Worm (Caenorhabditis elegans) whole organism, L2 larva: Measurements from ENCODE around the gene sru-21.

Source experiments
- C34F6.9 ChIP-seq: fragments of 150-350 bp; optimal IDR thresholded peaks from 2 replicates; lab custom pipeline; 2014; ENCODE audit warnings: missing biosample characterization, missing genetic modification characterization
- F13H6.1 ChIP-seq: sonication (generic microtip); optimal IDR thresholded peaks from 2 replicates; lab custom pipeline; 2016; ENCODE audit warnings: missing genetic modification characterization, missing compliant biosample characterization
- R02D3.7 ChIP-seq: fragments of 150-350 bp; optimal IDR thresholded peaks from 2 replicates; lab custom pipeline; 2014; ENCODE audit warnings: missing biosample characterization, missing genetic modification characterization
- ZK546.5 ChIP-seq: sonication (generic microtip); optimal IDR thresholded peaks from 2 replicates; lab custom pipeline; 2017; ENCODE audit warnings: missing biosample characterization, missing genetic modification characterization
- aly-2 ChIP-seq: fragments of 150-350 bp; optimal IDR thresholded peaks from 2 replicates; lab custom pipeline; 2014; ENCODE audit warnings: missing biosample characterization, missing genetic modification characterization
- ama-1 ChIP-seq: fragments of 150-350 bp; optimal IDR thresholded peaks from 2 replicates; lab custom pipeline; 2018; ENCODE audit warnings: inconsistent platforms
- blmp-1 ChIP-seq: sonication (generic microtip); optimal IDR thresholded peaks from 2 replicates; lab custom pipeline; 2017; ENCODE audit warnings: missing genetic modification characterization, mild to moderate bottlenecking, missing compliant biosample characterization, antibody characterized with exemption, moderate library complexity; ENCODE audit not compliant: insufficient read depth
- ceh-16 ChIP-seq: fragments of 150-350 bp; optimal IDR thresholded peaks from 2 replicates; lab custom pipeline; 2014; ENCODE audit warnings: missing biosample characterization, missing genetic modification characterization
- ceh-82 ChIP-seq: fragments of 150-350 bp; optimal IDR thresholded peaks from 2 replicates; lab custom pipeline; 2014; ENCODE audit warnings: missing biosample characterization, missing genetic modification characterization
- crh-2 ChIP-seq: sonication (generic microtip); optimal IDR thresholded peaks from 2 replicates; lab custom pipeline; 2017; ENCODE audit warnings: missing biosample characterization, missing genetic modification characterization
- egl-27 ChIP-seq: sonication (generic microtip); optimal IDR thresholded peaks from 3 replicates; lab custom pipeline; 2017; ENCODE audit warnings: missing biosample characterization, missing genetic modification reagents, missing genetic modification characterization
- elt-3 ChIP-seq: sonication (generic microtip); optimal IDR thresholded peaks from 2 replicates; lab custom pipeline; 2017; ENCODE audit warnings: missing biosample characterization, missing genetic modification characterization
- gmeb-1 ChIP-seq: fragments of 150-350 bp; optimal IDR thresholded peaks from 2 replicates; lab custom pipeline; 2014; ENCODE audit warnings: missing biosample characterization, missing genetic modification characterization
- lin-11 ChIP-seq: fragments of 150-350 bp; sonication (generic microtip); optimal IDR thresholded peaks from 2 replicates; lab custom pipeline; 2014; ENCODE audit warnings: missing biosample characterization, missing genetic modification characterization, inconsistent platforms, mixed read lengths
- lin-13 ChIP-seq: fragments of 150-350 bp; optimal IDR thresholded peaks from 2 replicates; lab custom pipeline; 2014; ENCODE audit warnings: missing biosample characterization, missing genetic modification reagents, missing genetic modification characterization
- lin-39 ChIP-seq: fragments of 150-350 bp; optimal IDR thresholded peaks from 2 replicates; lab custom pipeline; 2014; ENCODE audit warnings: missing biosample characterization, missing genetic modification reagents, missing genetic modification characterization
- mab-5 ChIP-seq: fragments of 150-350 bp; optimal IDR thresholded peaks from 2 replicates; lab custom pipeline; 2014; ENCODE audit warnings: missing biosample characterization, missing genetic modification characterization
- mbf-1 ChIP-seq: sonication (generic microtip); optimal IDR thresholded peaks from 2 replicates; lab custom pipeline; 2017; ENCODE audit warnings: missing biosample characterization, missing genetic modification characterization
- mdl-1 ChIP-seq, 2 experiments: fragments of 150-350 bp in 1 of 2; sonication (generic microtip) in 1 of 2; optimal IDR thresholded peaks; 2 replicates each; lab custom pipeline; 2017; ENCODE audit warnings: missing biosample characterization in 2 of 2, missing genetic modification characterization in 2 of 2
- nhr-10 ChIP-seq: sonication (generic microtip); optimal IDR thresholded peaks from 2 replicates; lab custom pipeline; 2017; ENCODE audit warnings: missing biosample characterization, missing genetic modification characterization
- nhr-11 ChIP-seq: fragments of 150-350 bp; optimal IDR thresholded peaks from 2 replicates; lab custom pipeline; 2014; ENCODE audit warnings: missing biosample characterization, missing genetic modification characterization
- nhr-12 ChIP-seq: fragments of 150-350 bp; optimal IDR thresholded peaks from 2 replicates; lab custom pipeline; 2014; ENCODE audit warnings: missing biosample characterization, missing genetic modification characterization
- nhr-237 ChIP-seq: fragments of 150-350 bp; optimal IDR thresholded peaks from 2 replicates; lab custom pipeline; 2014; ENCODE audit warnings: missing biosample characterization, missing genetic modification characterization
- nhr-25 ChIP-seq: fragments of 150-350 bp; sonication (generic microtip); optimal IDR thresholded peaks from 3 replicates; lab custom pipeline; 2014; ENCODE audit warnings: missing biosample characterization, missing genetic modification characterization
- nhr-6 ChIP-seq: fragments of 150-350 bp; optimal IDR thresholded peaks from 2 replicates; lab custom pipeline; 2014; ENCODE audit warnings: missing biosample characterization, missing genetic modification characterization
- nhr-77 ChIP-seq: fragments of 150-350 bp; optimal IDR thresholded peaks from 2 replicates; lab custom pipeline; 2014; ENCODE audit warnings: missing biosample characterization, missing genetic modification characterization
- sem-4 ChIP-seq: fragments of 150-350 bp; optimal IDR thresholded peaks from 2 replicates; lab custom pipeline; 2014; ENCODE audit warnings: missing biosample characterization, missing genetic modification reagents, missing genetic modification characterization
- sma-3 ChIP-seq: sonication (generic microtip); optimal IDR thresholded peaks from 2 replicates; lab custom pipeline; 2016; ENCODE audit warnings: missing genetic modification reagents, missing genetic modification characterization, missing compliant biosample characterization
- sma-9 ChIP-seq, 2 experiments: fragments of 150-350 bp in 1 of 2; sonication (generic microtip) in 1 of 2; optimal IDR thresholded peaks; 2 replicates each; lab custom pipeline; 2014 to 2016; ENCODE audit warnings: missing genetic modification characterization in 2 of 2, mild to moderate bottlenecking in 1 of 2, missing biosample characterization in 1 of 2, missing compliant biosample characterization in 1 of 2, missing genetic modification reagents in 1 of 2, moderate library complexity in 1 of 2
- snpc-4 ChIP-seq: fragments of 150-350 bp; optimal IDR thresholded peaks from 2 replicates; lab custom pipeline; 2014; ENCODE audit warnings: missing biosample characterization, missing genetic modification characterization
- unc-55 ChIP-seq: fragments of 150-350 bp; sonication (generic microtip); optimal IDR thresholded peaks from 3 replicates; lab custom pipeline; 2014; ENCODE audit warnings: missing biosample characterization, missing genetic modification reagents, missing genetic modification characterization
- unc-62 ChIP-seq: fragments of 150-350 bp; optimal IDR thresholded peaks from 2 replicates; lab custom pipeline; 2014; ENCODE audit warnings: missing biosample characterization, missing genetic modification reagents, missing genetic modification characterization
- zag-1 ChIP-seq: fragments of 150-350 bp; optimal IDR thresholded peaks from 2 replicates; lab custom pipeline; 2014; ENCODE audit warnings: missing biosample characterization, missing genetic modification characterization
- ztf-1 ChIP-seq: fragments of 200-800 bp; sonication (Bioruptor generic); conservative IDR thresholded peaks from 2 replicates; pipeline ENCODE4 v1.3.6; 2022; ENCODE audit warnings: missing genetic modification characterization, missing compliant biosample characterization
- ztf-11 ChIP-seq: sonication (generic microtip); optimal IDR thresholded peaks from 2 replicates; lab custom pipeline; 2017; ENCODE audit warnings: missing biosample characterization, missing genetic modification characterization
- ztf-4 ChIP-seq: fragments of 150-350 bp; optimal IDR thresholded peaks from 2 replicates; lab custom pipeline; 2014; ENCODE audit warnings: missing biosample characterization, missing genetic modification characterization

sru-21 gene

ce11 chrIV:13619203-13619602 is 7.4 kb upstream of the sru-21 start, which contains the start of gene C08F11.3:
TSS of gene C08F11.3 (plus strand) at chrIV:13619503.
- no peak for TF ChIP-seq ZK546.5 (tag; lab: Kevin White, UChicago)
- no peak for TF ChIP-seq ztf-4 (tag; lab: Kevin White, UChicago)
- TF ChIP-seq snpc-4 (tag; lab: Kevin White, UChicago): no peak
- TF ChIP-seq lin-11 (tag; lab: Kevin White, UChicago): no peak
- TF ChIP-seq egl-27 (tag; lab: Kevin White, UChicago): no peak
- TF ChIP-seq nhr-77 (tag; lab: Kevin White, UChicago): no peak
- TF ChIP-seq lin-13 (GFP tag; lab: Kevin White, UChicago): no peak
- no peak for TF ChIP-seq unc-62 (GFP tag; lab: Kevin White, UChicago)
- no peak for TF ChIP-seq mdl-1 (tag; optimal IDR thresholded peaks at IDR 0.05; lab: Kevin White, UChicago)
- TF ChIP-seq nhr-25 (tag; lab: Kevin White, UChicago): no peak
- TF ChIP-seq nhr-6: no peak
- no peak for TF ChIP-seq mbf-1 (tag; lab: Kevin White, UChicago)
- TF ChIP-seq ceh-16 (tag; lab: Kevin White, UChicago): no peak
- TF ChIP-seq sma-3 (GFP tag; lab: Kevin White, UChicago): no peak
- TF ChIP-seq R02D3.7 (tag; lab: Kevin White, UChicago): no peak
- TF ChIP-seq F13H6.1 (tag; lab: Kevin White, UChicago): no peak
- TF ChIP-seq, all 48 proteins: peak for 0

ce11 chrIV:13623533-13623932 is 3.0 kb upstream of the sru-21 start, which contains the start of gene C08F11.1:
TSS of gene C08F11.1 (plus strand) at chrIV:13623833.
- TF ChIP-seq blmp-1 (tag; lab: Kevin White, UChicago) (no peak), elt-3 (no peak), ztf-4 (tag; lab: Kevin White, UChicago) (no peak), mdl-1 (tag; optimal IDR thresholded peaks at IDR 0.05; lab: Kevin White, UChicago) (no peak), egl-27 (tag; lab: Kevin White, UChicago) (no peak), zag-1 (no peak), nhr-6 (no peak)

ce11 chrIV:13632613-13633012 is 6.0 kb downstream of the sru-21 start:
- no peak for TF ChIP-seq lin-13 (GFP tag; lab: Kevin White, UChicago)
- no peak for TF ChIP-seq aly-2 (tag; lab: Kevin White, UChicago)
- TF ChIP-seq nhr-77 (tag; lab: Kevin White, UChicago): no peak
- no peak for TF ChIP-seq nhr-10
- TF ChIP-seq sma-9 (GFP tag; optimal IDR thresholded peaks at IDR 0.05; lab: Kevin White, UChicago): no peak
- no peak for TF ChIP-seq sma-9 (tag; optimal IDR thresholded peaks at IDR 0.05; lab: Kevin White, UChicago)

- TF ChIP-seq ztf-11 (tag; lab: Kevin White, UChicago): no peak
- TF ChIP-seq sma-3 (GFP tag; lab: Kevin White, UChicago): no peak
- TF ChIP-seq sma-9 (GFP tag; optimal IDR thresholded peaks at IDR 0.05; lab: Kevin White, UChicago): no peak
- TF ChIP-seq sma-9 (tag; optimal IDR thresholded peaks at IDR 0.05; lab: Kevin White, UChicago): no peak
- TF ChIP-seq unc-55: no peak
- TF ChIP-seq nhr-237 (tag; lab: Kevin White, UChicago): no peak
- TF ChIP-seq nhr-10: no peak
- TF ChIP-seq ceh-82: no peak
- TF ChIP-seq crh-2 (tag; lab: Kevin White, UChicago): no peak
- no peak for TF ChIP-seq ama-1
- TF ChIP-seq unc-62 (GFP tag; lab: Kevin White, UChicago): no peak
- TF ChIP-seq mbf-1 (tag; lab: Kevin White, UChicago): no peak
- TF ChIP-seq mab-5 (tag; lab: Kevin White, UChicago): no peak
- TF ChIP-seq ztf-1 (GFP tag; lab: Robert Waterston, UW): no peak
- TF ChIP-seq elt-3: no peak
- TF ChIP-seq, all 48 proteins: peak for 0
Observed at ce11 chrIV:13633165-13633564, 6.6 kb downstream of the sru-21 start, which contains the start of gene fbxa-98. TSS of gene fbxa-98 (plus strand) at chrIV:13633407.

ce11 chrIV:13636975-13637374 is 10.4 kb downstream of the sru-21 start, which contains the start of gene C08F11.7:
TSS of gene C08F11.7 (plus strand) at chrIV:13637275.
- TF ChIP-seq mdl-1 (tag; optimal IDR thresholded peaks at IDR 0.05; lab: Kevin White, UChicago) (no peak), F13H6.1 (tag; lab: Kevin White, UChicago) (no peak), nhr-12 (no peak), mbf-1 (tag; lab: Kevin White, UChicago) (no peak), nhr-237 (tag; lab: Kevin White, UChicago) (no peak), lin-39 (no peak), gmeb-1 (no peak), ama-1 (no peak), blmp-1 (tag; lab: Kevin White, UChicago) (no peak), ztf-1 (GFP tag; lab: Robert Waterston, UW) (no peak), R02D3.7 (tag; lab: Kevin White, UChicago) (no peak), ztf-4 (tag; lab: Kevin White, UChicago) (no peak), zag-1 (no peak), ceh-16 (tag; lab: Kevin White, UChicago) (no peak), lin-13 (GFP tag; lab: Kevin White, UChicago) (no peak), C34F6.9 (tag; lab: Kevin White, UChicago) (no peak), aly-2 (tag; lab: Kevin White, UChicago) (no peak), sem-4 (no peak), unc-55 (no peak), nhr-11 (tag; lab: Kevin White, UChicago) (no peak)
